Fruit fly (Drosophila melanogaster): ENCODE data around the gene Rcd4.

Rcd4 gene

dm6 chr2L:8362273-8362954, 20.2 kb upstream of the Rcd4 start, which contains the start of gene CG7627 (continued):
- TF ChIP-seq vri (GFP tag; optimal IDR thresholded peaks at IDR 0.05) (peak; percentile 77), Sox102F (GFP tag; optimal IDR thresholded peaks at IDR 0.05) (peak; percentile 78), Gug (GFP tag; IDR thresholded peaks at IDR 0.05) (peak; percentile 55), CG32006 (GFP tag; optimal IDR thresholded peaks at IDR 0.05) (peak; percentile 76), CG6808 (GFP tag; optimal IDR thresholded peaks at IDR 0.05) (peak; percentile 64), ss (GFP tag; optimal IDR thresholded peaks at IDR 0.05) (peak; percentile 16 to 41), Met (GFP tag; optimal IDR thresholded peaks at IDR 0.05) (peak; percentile 70), CG3919 (GFP tag; optimal IDR thresholded peaks at IDR 0.05) (peak; percentile 46), acj6 (GFP tag; optimal IDR thresholded peaks at IDR 0.05) (peak; percentile 51), CG10631 (GFP tag; optimal IDR thresholded peaks at IDR 0.05) (peak; percentile 35), CG3032 (tag; optimal IDR thresholded peaks at IDR 0.05) (peak; percentile 51), fd85E (GFP tag; optimal IDR thresholded peaks at IDR 0.05) (no peak), esn (GFP tag; optimal IDR thresholded peaks at IDR 0.05) (peak; percentile 84), Blimp-1 (GFP tag; optimal IDR thresholded peaks at IDR 0.05) (peak; percentile 46), CG11294 (GFP tag; IDR thresholded peaks at IDR 0.05) (peak; percentile 68; the same call in 1 of the 2 replicates), CG11762 (GFP tag; optimal IDR thresholded peaks at IDR 0.05; ENCODE audit: insufficient read depth) (peak; percentile 5), Ets96B (tag; optimal IDR thresholded peaks at IDR 0.05) (no peak)

- TF ChIP-seq pdm3 (GFP tag; optimal IDR thresholded peaks at IDR 0.05) (no peak), CG16779 (tag; optimal IDR thresholded peaks at IDR 0.05) (no peak), CG32006 (GFP tag; optimal IDR thresholded peaks at IDR 0.05) (no peak), salr (GFP tag; optimal IDR thresholded peaks at IDR 0.05) (peak in 1 of 2 experiments; percentile 24), Smox (GFP tag; optimal IDR thresholded peaks at IDR 0.05) (no peak), eg (GFP tag; IDR thresholded peaks at IDR 0.05) (peak; percentile 6; the same call in 2 of the 3 replicates), acj6 (GFP tag; optimal IDR thresholded peaks at IDR 0.05) (no peak), CG6163 (GFP tag; IDR thresholded peaks at IDR 0.05) (no peak), OdsH (GFP tag; optimal IDR thresholded peaks at IDR 0.05) (no peak), CG6854 (GFP tag; optimal IDR thresholded peaks at IDR 0.05) (no peak), CG11902 (GFP tag; optimal IDR thresholded peaks at IDR 0.05) (no peak)
Observed at dm6 chr2L:8362955-8363285, 19.7 kb upstream of the Rcd4 start.

dm6 chr2L:8364006-8364956, 18.4 kb upstream of the Rcd4 start, which contains the start of the genes RpS13 and CSN8:
Gene RpS13, minus strand, starts transcription at chr2L:8364662.
Gene CSN8, plus strand, starts transcription at chr2L:8364855.
- no peak for TF ChIP-seq CG15336 (GFP tag; IDR thresholded peaks at IDR 0.05)
- TF ChIP-seq topi (GFP tag; optimal IDR thresholded peaks at IDR 0.05), result peak; percentile 8
- peak; percentile 36 for TF ChIP-seq esn (GFP tag; optimal IDR thresholded peaks at IDR 0.05)
- TF ChIP-seq lz (GFP tag; optimal IDR thresholded peaks at IDR 0.05), result peak; percentile 15
- no peak for TF ChIP-seq CG11294 (GFP tag; IDR thresholded peaks at IDR 0.05)
- TF ChIP-seq fkh (GFP tag; optimal IDR thresholded peaks at IDR 0.05), result peak; percentile 53
- no peak for TF ChIP-seq acj6 (GFP tag; optimal IDR thresholded peaks at IDR 0.05)
- TF ChIP-seq Blimp-1 (GFP tag; optimal IDR thresholded peaks at IDR 0.05), result no peak
- TF ChIP-seq CG11762 (GFP tag; optimal IDR thresholded peaks at IDR 0.05; ENCODE audit: insufficient read depth), result no peak
- TF ChIP-seq CG9139 (GFP tag; optimal IDR thresholded peaks at IDR 0.05), result no peak
- no peak for TF ChIP-seq cyc (GFP tag; optimal IDR thresholded peaks at IDR 0.05)
- no peak for TF ChIP-seq CG6792 (GFP tag; optimal IDR thresholded peaks at IDR 0.05)
- TF ChIP-seq Sox14 (GFP tag; optimal IDR thresholded peaks at IDR 0.05), result peak; percentile 34
- no peak for TF ChIP-seq Ets21C (GFP tag; optimal IDR thresholded peaks at IDR 0.05)
- no peak for TF ChIP-seq net (GFP tag; optimal IDR thresholded peaks at IDR 0.05)
- no peak for TF ChIP-seq svp (GFP tag)
- TF ChIP-seq fd59A (GFP tag; optimal IDR thresholded peaks at IDR 0.05), result no peak
- TF ChIP-seq CG8632 (GFP tag; optimal IDR thresholded peaks at IDR 0.05), result no peak
- TF ChIP-seq ss (GFP tag; optimal IDR thresholded peaks at IDR 0.05), result peak in 1 of 2 experiments; percentile 9
- TF ChIP-seq CG16779 (tag; optimal IDR thresholded peaks at IDR 0.05), result no peak
- TF ChIP-seq Eip75B (GFP tag; optimal IDR thresholded peaks at IDR 0.05), result no peak
- peak; percentile 49 for TF ChIP-seq CG1621 (tag; optimal IDR thresholded peaks at IDR 0.05)
- TF ChIP-seq Eip93F (GFP tag; optimal IDR thresholded peaks at IDR 0.05), result no peak
- TF ChIP-seq vri (GFP tag; optimal IDR thresholded peaks at IDR 0.05), result no peak
- TF ChIP-seq Met (GFP tag; optimal IDR thresholded peaks at IDR 0.05), result peak; percentile 16
- TF ChIP-seq Hr39 (GFP tag; optimal IDR thresholded peaks at IDR 0.05), result peak; percentile 7
- no peak for TF ChIP-seq dac (GFP tag; optimal IDR thresholded peaks at IDR 0.05)
- TF ChIP-seq Smox (GFP tag; optimal IDR thresholded peaks at IDR 0.05), result peak; percentile 7
